Fruit fly (Drosophila melanogaster) whole organism, embryonic: ENCODE data around the gene CG34267.
A peak's percentile ranks its signal among the peaks of the same experiment; 100 is the strongest.

Source experiments
- BEAF-32 ChIP-seq: fragments of 200-800 bp; sonication (Bioruptor generic); optimal IDR thresholded peaks from 3 replicates; lab custom pipeline; 2017; ENCODE audit warnings: missing biosample characterization, missing genetic modification characterization, mild to moderate bottlenecking, moderate library complexity, missing genetic modification reagents
- Bgb ChIP-seq: fragments of 200-800 bp; sonication (Bioruptor generic); IDR thresholded peaks from 2 replicates; pipeline ENCODE4 v1.3.6; 2022; ENCODE audit warnings: missing biosample characterization, missing genetic modification characterization; ENCODE audit not compliant: partially characterized antibody
- BtbVII ChIP-seq: fragments of 200-800 bp; sonication (Bioruptor generic); optimal IDR thresholded peaks from 3 replicates; lab custom pipeline; 2017; ENCODE audit warnings: missing biosample characterization, mild to moderate bottlenecking, missing genetic modification characterization
- CG1024 ChIP-seq: fragments of 200-800 bp; sonication (Bioruptor generic); IDR thresholded peaks from 2 replicates; pipeline ENCODE4 v1.3.6; 2022; ENCODE audit warnings: missing biosample characterization, missing genetic modification characterization
- CG10274 ChIP-seq: fragments of 200-800 bp; sonication (Bioruptor generic); optimal IDR thresholded peaks from 3 replicates; lab custom pipeline; 2017; ENCODE audit warnings: missing biosample characterization, mild to moderate bottlenecking, missing genetic modification characterization
- CG12769 ChIP-seq: fragments of 200-800 bp; sonication (Bioruptor generic); optimal IDR thresholded peaks from 2 replicates; lab custom pipeline; 2019; ENCODE audit warnings: missing biosample characterization, mild to moderate bottlenecking, missing genetic modification characterization, moderate library complexity
- CG15073 ChIP-seq: fragments of 200-800 bp; sonication (Bioruptor generic); optimal IDR thresholded peaks from 2 replicates; lab custom pipeline; 2016; ENCODE audit warnings: missing biosample characterization, missing genetic modification characterization
- CG15269 ChIP-seq: fragments of 200-800 bp; sonication (Bioruptor generic); optimal IDR thresholded peaks from 2 replicates; lab custom pipeline; 2018; ENCODE audit warnings: missing biosample characterization, mild to moderate bottlenecking, missing genetic modification characterization, moderate library complexity
- CG15479 ChIP-seq: fragments of 200-800 bp; sonication (Bioruptor generic); optimal IDR thresholded peaks from 3 replicates; lab custom pipeline; 2019; ENCODE audit warnings: missing biosample characterization, mild to moderate bottlenecking, missing genetic modification characterization, moderate library complexity
- CG16779 ChIP-seq: fragments of 200-800 bp; sonication (Bioruptor generic); IDR thresholded peaks from 2 replicates; pipeline ENCODE4 v1.3.6; 2022; ENCODE audit warnings: missing biosample characterization, missing genetic modification characterization
- CG1832 ChIP-seq: fragments of 200-800 bp; sonication (Bioruptor generic); optimal IDR thresholded peaks from 2 replicates; lab custom pipeline; 2017; ENCODE audit warnings: missing biosample characterization, mild to moderate bottlenecking, missing genetic modification characterization, inconsistent platforms
- CG18599 ChIP-seq: fragments of 200-800 bp; sonication (Bioruptor generic); optimal IDR thresholded peaks from 3 replicates; lab custom pipeline; 2017; ENCODE audit warnings: missing biosample characterization, missing genetic modification characterization, mild to moderate bottlenecking, moderate library complexity, missing genetic modification reagents
- CG4730 ChIP-seq: fragments of 200-800 bp; sonication (Bioruptor generic); IDR thresholded peaks from 2 replicates; pipeline ENCODE4 v1.3.6; 2022; ENCODE audit warnings: missing biosample characterization, missing genetic modification characterization
- CG7357 ChIP-seq: fragments of 200-800 bp; sonication (Bioruptor generic); IDR thresholded peaks from 3 replicates; pipeline ENCODE4 v1.3.6; 2022; ENCODE audit warnings: missing biosample characterization, missing genetic modification characterization
- CG7839 ChIP-seq: fragments of 200-800 bp; sonication (Bioruptor generic); optimal IDR thresholded peaks from 3 replicates; lab custom pipeline; 2018; ENCODE audit warnings: missing biosample characterization, mild to moderate bottlenecking, missing genetic modification characterization, moderate library complexity
- D19B ChIP-seq: fragments of 200-800 bp; sonication (Bioruptor generic); optimal IDR thresholded peaks from 2 replicates; lab custom pipeline; 2017; ENCODE audit warnings: missing biosample characterization, mild to moderate bottlenecking, missing genetic modification characterization
- Dp ChIP-seq: fragments of 200-800 bp; sonication (Bioruptor generic); optimal IDR thresholded peaks from 2 replicates; lab custom pipeline; 2018; ENCODE audit warnings: missing biosample characterization, mild to moderate bottlenecking, missing genetic modification characterization, moderate library complexity
- ERR ChIP-seq: fragments of 200-800 bp; sonication (Bioruptor generic); optimal IDR thresholded peaks from 2 replicates; lab custom pipeline; 2016; ENCODE audit warnings: missing biosample characterization, missing genetic modification characterization
- Eip74EF ChIP-seq, 2 experiments: fragments of 200-800 bp in 1 of 2; fragments of >200 bp in 1 of 2; sonication (Bioruptor generic) in 1 of 2; optimal IDR thresholded peaks; 2 replicates each; lab custom pipeline; 2017 to 2019; ENCODE audit warnings: missing biosample characterization in 2 of 2, missing genetic modification characterization in 2 of 2, mild to moderate bottlenecking in 1 of 2, moderate library complexity in 1 of 2
- Gug ChIP-seq: fragments of 200-800 bp; sonication (Bioruptor generic); IDR thresholded peaks from 4 replicates; pipeline ENCODE4 v1.3.6; 2022; ENCODE audit warnings: missing biosample characterization, missing genetic modification characterization
- HmgZ ChIP-seq: fragments of 200-800 bp; sonication (Bioruptor generic); optimal IDR thresholded peaks from 2 replicates; lab custom pipeline; 2018; ENCODE audit warnings: missing biosample characterization, mild to moderate bottlenecking, missing genetic modification characterization
- Hmr ChIP-seq: fragments of 200-800 bp; sonication (Bioruptor generic); optimal IDR thresholded peaks from 3 replicates; lab custom pipeline; 2017; ENCODE audit warnings: mild to moderate bottlenecking, missing biosample characterization, missing genetic modification reagents, missing genetic modification characterization
- Max ChIP-seq: fragments of 200-800 bp; sonication (Bioruptor generic); optimal IDR thresholded peaks from 2 replicates; lab custom pipeline; 2016; ENCODE audit warnings: missing biosample characterization, mild to moderate bottlenecking, missing genetic modification characterization
- Myb ChIP-seq: fragments of 200-800 bp; sonication (Bioruptor generic); optimal IDR thresholded peaks from 2 replicates; lab custom pipeline; 2016; ENCODE audit warnings: missing biosample characterization, missing genetic modification characterization
- Nf-YA ChIP-seq: fragments of 200-800 bp; sonication (Bioruptor generic); IDR thresholded peaks from 2 replicates; pipeline ENCODE4 v1.3.6; 2022; ENCODE audit warnings: missing biosample characterization, missing genetic modification characterization
- Ptx1 ChIP-seq: fragments of 200-800 bp; sonication (Bioruptor generic); IDR thresholded peaks from 2 replicates; pipeline ENCODE4 v1.3.6; 2022; ENCODE audit warnings: missing biosample characterization, missing genetic modification characterization
- Scr ChIP-seq: fragments of 200-800 bp; sonication (Bioruptor generic); IDR thresholded peaks from 2 replicates; pipeline ENCODE4 v1.3.6; 2022; ENCODE audit warnings: missing biosample characterization, missing genetic modification characterization; ENCODE audit not compliant: partially characterized antibody
- TFAM ChIP-seq: fragments of 200-800 bp; sonication (Bioruptor generic); optimal IDR thresholded peaks from 2 replicates; lab custom pipeline; 2017; ENCODE audit warnings: missing biosample characterization, missing genetic modification characterization, inconsistent platforms
- Trl ChIP-seq, 3 experiments: fragments of >200 bp in 2 of 3; fragments of 200-800 bp in 1 of 3; sonication (Bioruptor generic) in 1 of 3; optimal IDR thresholded peaks; 2 replicates in 1 of 3; 3 replicates in 2 of 3; lab custom pipeline; 2016 to 2017; ENCODE audit warnings: missing biosample characterization in 1 of 3, missing genetic modification characterization in 1 of 3
- ap ChIP-seq: fragments of 200-800 bp; sonication (Bioruptor generic); IDR thresholded peaks from 2 replicates; pipeline ENCODE4 v1.3.6; 2022; ENCODE audit warnings: missing biosample characterization, missing genetic modification characterization
- ase ChIP-seq: fragments of 200-800 bp; sonication (Bioruptor generic); IDR thresholded peaks from 3 replicates; pipeline ENCODE4 v1.3.6; 2022; ENCODE audit warnings: missing biosample characterization, missing genetic modification characterization
- bab2 ChIP-seq: fragments of 200-800 bp; sonication (Bioruptor generic); optimal IDR thresholded peaks from 2 replicates; lab custom pipeline; 2016; ENCODE audit warnings: missing biosample characterization, missing genetic modification characterization
- ci ChIP-seq: fragments of 200-800 bp; sonication (Bioruptor generic); IDR thresholded peaks from 3 replicates; pipeline ENCODE4 v1.3.6; 2022; ENCODE audit warnings: missing biosample characterization, missing genetic modification characterization
- fu2 ChIP-seq: fragments of 200-800 bp; sonication (Bioruptor generic); optimal IDR thresholded peaks from 2 replicates; lab custom pipeline; 2016; ENCODE audit warnings: missing biosample characterization, missing genetic modification characterization
- gem ChIP-seq: fragments of 200-800 bp; sonication (Bioruptor generic); optimal IDR thresholded peaks from 2 replicates; lab custom pipeline; 2019; ENCODE audit warnings: missing biosample characterization, mild to moderate bottlenecking, missing genetic modification characterization, moderate library complexity
- gro ChIP-seq: fragments of 200-800 bp; sonication (Bioruptor generic); optimal IDR thresholded peaks from 2 replicates; lab custom pipeline; 2016; ENCODE audit warnings: missing biosample characterization, missing genetic modification characterization
- hbn ChIP-seq: fragments of 200-800 bp; sonication (Bioruptor generic); IDR thresholded peaks from 2 replicates; pipeline ENCODE4 v1.3.6; 2022; ENCODE audit warnings: missing biosample characterization, missing genetic modification characterization; ENCODE audit not compliant: partially characterized antibody
- kay ChIP-seq: fragments of 200-800 bp; sonication (Bioruptor generic); optimal IDR thresholded peaks from 2 replicates; lab custom pipeline; 2016; ENCODE audit warnings: missing biosample characterization, missing genetic modification characterization
- mirr ChIP-seq: fragments of 200-800 bp; sonication (Bioruptor generic); optimal IDR thresholded peaks from 3 replicates; lab custom pipeline; 2018; ENCODE audit warnings: missing biosample characterization, mild to moderate bottlenecking, missing genetic modification characterization
- nerfin-2 ChIP-seq: fragments of 200-800 bp; sonication (Bioruptor generic); IDR thresholded peaks from 2 replicates; pipeline ENCODE4 v1.3.6; 2022; ENCODE audit warnings: missing biosample characterization, missing genetic modification characterization; ENCODE audit not compliant: partially characterized antibody
- nom ChIP-seq: fragments of 200-800 bp; sonication (Bioruptor generic); optimal IDR thresholded peaks from 2 replicates; lab custom pipeline; 2017; ENCODE audit warnings: missing biosample characterization, missing genetic modification characterization, mild to moderate bottlenecking, moderate library complexity, missing genetic modification reagents
- oc ChIP-seq: fragments of 200-800 bp; sonication (Bioruptor generic); optimal IDR thresholded peaks from 2 replicates; lab custom pipeline; 2018; ENCODE audit warnings: missing biosample characterization, mild to moderate bottlenecking, missing genetic modification characterization, moderate library complexity
- pzg ChIP-seq: fragments of 200-800 bp; sonication (Bioruptor generic); optimal IDR thresholded peaks from 3 replicates; lab custom pipeline; 2018; ENCODE audit warnings: missing biosample characterization, mild to moderate bottlenecking, missing genetic modification characterization, moderate library complexity
- row ChIP-seq: fragments of 200-800 bp; sonication (Bioruptor generic); IDR thresholded peaks from 3 replicates; pipeline ENCODE4 v1.3.6; 2022; ENCODE audit warnings: missing biosample characterization, missing genetic modification characterization
- sens-2 ChIP-seq: fragments of 200-800 bp; sonication (Bioruptor generic); IDR thresholded peaks from 2 replicates; pipeline ENCODE4 v1.3.6; 2022; ENCODE audit warnings: missing biosample characterization, missing genetic modification characterization
- tgo ChIP-seq: fragments of 200-800 bp; sonication (Bioruptor generic); IDR thresholded peaks from 3 replicates; pipeline ENCODE4 v1.3.6; 2022; ENCODE audit warnings: missing biosample characterization, missing genetic modification characterization
- usp ChIP-seq: fragments of >200 bp; optimal IDR thresholded peaks from 2 replicates; lab custom pipeline; 2017; ENCODE audit warnings: missing biosample characterization, missing genetic modification characterization
- wek ChIP-seq: fragments of 200-800 bp; sonication (Bioruptor generic); optimal IDR thresholded peaks from 3 replicates; lab custom pipeline; 2018; ENCODE audit warnings: missing biosample characterization, mild to moderate bottlenecking, missing genetic modification characterization, moderate library complexity

The CG34267 gene

dm6 chr3L:542863-543635 lies 42.8 kb upstream of the CG34267 start, which contains the start of the genes Cypl and Hipk (continued):
- TF ChIP-seq CG15479 (peak; percentile 1), HmgZ (tag; lab: Kevin White, UChicago) (peak; percentile 56), CG4730 (no peak), usp (GFP tag; lab: Kevin White, UChicago) (no peak), Nf-YA (GFP tag; lab: Robert Waterston, UW) (no peak), CG16779 (GFP tag; lab: Robert Waterston, UW) (0 out of 2 replicates have a peak, but pooled peaks have one; percentile 43), ase (GFP tag; lab: Robert Waterston, UW) (no peak), pzg (GFP tag; lab: Kevin White, UChicago) (peak; percentile 99), ap (GFP tag; lab: Robert Waterston, UW) (no peak), Max (GFP tag; lab: Kevin White, UChicago) (peak; percentile 42), BtbVII (GFP tag; lab: Kevin White, UChicago) (peak; percentile 39), CG10274 (GFP tag; lab: Kevin White, UChicago) (no peak), D19B (GFP tag; lab: Kevin White, UChicago) (no peak), sens-2 (no peak), CG1024 (GFP tag; lab: Robert Waterston, UW) (no peak), Myb (GFP tag; lab: Kevin White, UChicago) (peak; percentile 12), CG12769 (peak; percentile 57), row (peak; percentile 52), BEAF-32 (GFP tag; lab: Kevin White, UChicago) (peak; percentile 55), nerfin-2 (GFP tag; lab: Robert Waterston, UW) (no peak; the same call in 1 of the 2 replicates), fu2 (GFP tag; lab: Kevin White, UChicago) (no peak), tgo (no peak), CG7357 (GFP tag; lab: Robert Waterston, UW) (no peak), CG15269 (peak; percentile 46), CG1832 (GFP tag; lab: Kevin White, UChicago) (peak; percentile 40), Dp (GFP tag; lab: Kevin White, UChicago) (peak; percentile 56), oc (no peak), bab2 (no peak), nom (GFP tag; lab: Kevin White, UChicago) (peak; percentile 75), CG18599 (GFP tag; lab: Kevin White, UChicago) (peak; percentile 53), ci (GFP tag; lab: Robert Waterston, UW) (peak; percentile 50; the same call in 1 of the 3 replicates), Gug (GFP tag; lab: Robert Waterston, UW) (no peak), mirr (GFP tag; lab: Kevin White, UChicago) (peak; percentile 50), hbn (no peak), Scr (GFP tag; lab: Robert Waterston, UW) (peak; percentile 41), Eip74EF (GFP tag; optimal IDR thresholded peaks at IDR 0.05; lab: Kevin White, UChicago) (peak in 1 of 2 experiments; percentile 56), ERR (GFP tag; lab: Kevin White, UChicago) (peak; percentile 27), Ptx1 (GFP tag; lab: Robert Waterston, UW) (no peak), gem (tag; lab: Kevin White, UChicago) (peak; percentile 2), gro (GFP tag; lab: Kevin White, UChicago) (peak; percentile 90), CG15073 (no peak), CG7839 (peak; percentile 30), kay (GFP tag; lab: Kevin White, UChicago) (peak; percentile 11), wek (no peak), Trl (optimal IDR thresholded peaks at IDR 0.05; lab: Kevin White, UChicago) (peak; percentile 90 to 99), Trl (GFP tag; optimal IDR thresholded peaks at IDR 0.05; lab: Kevin White, UChicago) (peak; percentile 42), TFAM (GFP tag; lab: Kevin White, UChicago) (no peak), Hmr (peak; percentile 78), Bgb (peak; percentile 49; the same call in 1 of the 2 replicates)
